Worm (Caenorhabditis elegans) whole organism, L4 larva: ENCODE results near the gene ZK757.2.
A peak's percentile ranks its signal among the peaks of the same experiment; 100 is the strongest.

Experiments used
- D1046.2 ChIP-seq: fragments of 200-800 bp; sonication (Bioruptor generic); IDR thresholded peaks from 2 replicates; pipeline ENCODE4 v1.3.6; 2022; ENCODE audit warnings: missing genetic modification characterization, missing compliant biosample characterization
- F10B5.3 ChIP-seq: sonication (generic microtip); optimal IDR thresholded peaks from 2 replicates; lab custom pipeline; 2016; ENCODE audit warnings: mild to moderate bottlenecking, missing genetic modification characterization, missing compliant biosample characterization
- F26F4.8 ChIP-seq: fragments of 200-800 bp; sonication (Bioruptor generic); conservative IDR thresholded peaks from 2 replicates; pipeline ENCODE4 v1.3.6; 2022; ENCODE audit warnings: missing genetic modification characterization, missing compliant biosample characterization
- F44E2.7 ChIP-seq: fragments of 200-800 bp; sonication (Bioruptor generic); IDR thresholded peaks from 2 replicates; pipeline ENCODE4 v2.1.2; 2022; ENCODE audit warnings: missing genetic modification characterization, missing compliant biosample characterization
- F49E8.2 ChIP-seq: sonication (generic microtip); optimal IDR thresholded peaks from 2 replicates; lab custom pipeline; 2016; ENCODE audit warnings: missing compliant biosample characterization, mild to moderate bottlenecking, missing genetic modification characterization, borderline replicate concordance
- T26A8.4 ChIP-seq: fragments of 200-800 bp; sonication (Bioruptor generic); IDR thresholded peaks from 2 replicates; pipeline ENCODE4 v1.3.6; 2022; ENCODE audit warnings: missing genetic modification characterization, missing compliant biosample characterization
- Y5F2A.4 ChIP-seq: fragments of 200-800 bp; sonication (Bioruptor generic); optimal IDR thresholded peaks from 2 replicates; lab custom pipeline; 2018; ENCODE audit warnings: mild to moderate bottlenecking, missing genetic modification characterization, missing compliant biosample characterization
- ZK546.5 ChIP-seq, 2 experiments: sonication (generic microtip); optimal IDR thresholded peaks; 2 replicates each; lab custom pipeline; 2017; ENCODE audit warnings: missing biosample characterization in 2 of 2, missing genetic modification characterization in 2 of 2
- aha-1 ChIP-seq: fragments of 150-350 bp; peaks from one replicate; lab custom pipeline; 2014; ENCODE audit warnings: missing biosample characterization, missing genetic modification characterization
- ama-1 ChIP-seq: fragments of 150-350 bp; optimal IDR thresholded peaks from 2 replicates; lab custom pipeline; 2014; ENCODE audit warnings: inconsistent platforms, mixed read lengths
- ces-1 ChIP-seq: fragments of 150-350 bp; sonication (generic microtip); optimal IDR thresholded peaks from 4 replicates; lab custom pipeline; 2014; ENCODE audit warnings: missing biosample characterization, missing genetic modification reagents, missing genetic modification characterization
- cey-2 ChIP-seq: sonication (generic microtip); optimal IDR thresholded peaks from 3 replicates; lab custom pipeline; 2017; ENCODE audit warnings: missing genetic modification characterization, mild to moderate bottlenecking, missing compliant biosample characterization, antibody characterized with exemption, borderline replicate concordance; ENCODE audit not compliant: insufficient read depth
- daf-16 ChIP-seq, 3 experiments: sonication (generic microtip); optimal IDR thresholded peaks; 2 replicates each; lab custom pipeline; 2016 to 2017; ENCODE audit warnings: missing genetic modification characterization in 3 of 3, missing genetic modification reagents in 3 of 3, mild to moderate bottlenecking in 2 of 3, missing compliant biosample characterization in 2 of 3, missing biosample characterization in 1 of 3, moderate library complexity in 1 of 3
- dmd-6 ChIP-seq: fragments of 200-800 bp; sonication (Bioruptor generic); IDR thresholded peaks from 2 replicates; pipeline ENCODE4 v1.3.6; 2022; ENCODE audit warnings: missing genetic modification reagents, missing genetic modification characterization, missing compliant biosample characterization
- dpl-1 ChIP-seq: fragments of 150-350 bp; optimal IDR thresholded peaks from 2 replicates; lab custom pipeline; 2014; ENCODE audit warnings: missing biosample characterization, missing genetic modification reagents, missing genetic modification characterization
- dve-1 ChIP-seq: sonication (generic microtip); optimal IDR thresholded peaks from 2 replicates; lab custom pipeline; 2017; ENCODE audit warnings: antibody characterized with exemption, mild to moderate bottlenecking, missing genetic modification characterization, missing compliant biosample characterization; ENCODE audit not compliant: insufficient read depth
- hlh-11 ChIP-seq: fragments of 200-800 bp; sonication (Bioruptor generic); optimal IDR thresholded peaks from 2 replicates; lab custom pipeline; 2018; ENCODE audit warnings: mild to moderate bottlenecking, missing genetic modification characterization, missing compliant biosample characterization
- hlh-30 ChIP-seq: sonication (generic microtip); optimal IDR thresholded peaks from 2 replicates; lab custom pipeline; 2017; ENCODE audit warnings: antibody characterized with exemption, mild to moderate bottlenecking, missing genetic modification characterization, missing compliant biosample characterization; ENCODE audit not compliant: insufficient read depth
- hmg-1.1 ChIP-seq: fragments of 200-800 bp; sonication (Bioruptor generic); IDR thresholded peaks from 2 replicates; pipeline ENCODE4 v1.3.6; 2022; ENCODE audit warnings: missing genetic modification reagents, missing genetic modification characterization, missing compliant biosample characterization
- lim-7 ChIP-seq: fragments of 200-800 bp; sonication (Bioruptor generic); IDR thresholded peaks from 2 replicates; pipeline ENCODE4 v1.3.6; 2022; ENCODE audit warnings: missing genetic modification characterization, missing compliant biosample characterization
- lin-1 ChIP-seq: fragments of 200-800 bp; sonication (Bioruptor generic); IDR thresholded peaks from 2 replicates; pipeline ENCODE4 v1.3.6; 2022; ENCODE audit warnings: missing genetic modification reagents, missing genetic modification characterization, missing compliant biosample characterization
- lin-13 ChIP-seq: fragments of 150-350 bp; optimal IDR thresholded peaks from 2 replicates; lab custom pipeline; 2014; ENCODE audit warnings: missing biosample characterization, missing genetic modification reagents, missing genetic modification characterization
- lin-39 ChIP-seq: fragments of 150-350 bp; optimal IDR thresholded peaks from 2 replicates; lab custom pipeline; 2014; ENCODE audit warnings: missing biosample characterization, missing genetic modification reagents, missing genetic modification characterization
- lir-3 ChIP-seq: sonication (generic microtip); optimal IDR thresholded peaks from 2 replicates; lab custom pipeline; 2016; ENCODE audit warnings: mild to moderate bottlenecking, missing genetic modification characterization, missing compliant biosample characterization
- lsy-2 ChIP-seq, 2 experiments: fragments of 150-350 bp in 1 of 2; sonication (generic microtip) in 1 of 2; optimal IDR thresholded peaks; 2 replicates each; lab custom pipeline; 2014 to 2017; ENCODE audit warnings: missing biosample characterization in 2 of 2, missing genetic modification characterization in 2 of 2
- madf-5 ChIP-seq, 2 experiments: fragments of 200-800 bp; sonication (Bioruptor generic); IDR thresholded peaks; 2 replicates each; pipeline ENCODE4 v1.3.6; 2022; ENCODE audit warnings: missing compliant biosample characterization in 2 of 2, missing genetic modification characterization in 2 of 2
- mxl-2 ChIP-seq: fragments of 200-800 bp; sonication (Bioruptor generic); conservative IDR thresholded peaks from 2 replicates; pipeline ENCODE4 v1.3.6; 2022; ENCODE audit warnings: missing genetic modification reagents, missing genetic modification characterization, missing compliant biosample characterization
- mxl-3 ChIP-seq: fragments of 200-800 bp; sonication (Bioruptor generic); optimal IDR thresholded peaks from 2 replicates; lab custom pipeline; 2018; ENCODE audit warnings: mild to moderate bottlenecking, missing genetic modification characterization, missing compliant biosample characterization
- nhr-28 ChIP-seq: fragments of 150-350 bp; optimal IDR thresholded peaks from 2 replicates; lab custom pipeline; 2014; ENCODE audit warnings: missing biosample characterization, missing genetic modification characterization
- nhr-6 ChIP-seq: fragments of 150-350 bp; optimal IDR thresholded peaks from 2 replicates; lab custom pipeline; 2014; ENCODE audit warnings: missing biosample characterization, missing genetic modification characterization
- nhr-76 ChIP-seq: fragments of 150-350 bp; optimal IDR thresholded peaks from 2 replicates; lab custom pipeline; 2014; ENCODE audit warnings: missing biosample characterization, missing genetic modification characterization
- nhr-77 ChIP-seq: fragments of 150-350 bp; optimal IDR thresholded peaks from 2 replicates; lab custom pipeline; 2014; ENCODE audit warnings: missing biosample characterization, missing genetic modification characterization
- pha-4 ChIP-seq, 2 experiments: fragments of 150-350 bp in 1 of 2; fragments of 200-800 bp in 1 of 2; sonication (Bioruptor generic) in 1 of 2; IDR thresholded peaks in 1 of 2; optimal IDR thresholded peaks in 1 of 2; 2 replicates each; pipeline versions ENCODE4 v1.3.6 to Lab custom; 2014 to 2022; ENCODE audit warnings: missing genetic modification characterization in 2 of 2, missing genetic modification reagents in 2 of 2, missing biosample characterization in 1 of 2, missing compliant biosample characterization in 1 of 2
- php-3 ChIP-seq: fragments of 200-800 bp; sonication (Bioruptor generic); IDR thresholded peaks from 2 replicates; pipeline ENCODE4 v1.3.6; 2022; ENCODE audit warnings: missing genetic modification reagents, missing genetic modification characterization, missing compliant biosample characterization
- pqm-1 ChIP-seq: sonication (generic microtip); optimal IDR thresholded peaks from 2 replicates; lab custom pipeline; 2017; ENCODE audit warnings: missing biosample characterization, missing genetic modification characterization
- rbr-2 ChIP-seq: sonication (generic microtip); optimal IDR thresholded peaks from 2 replicates; lab custom pipeline; 2016; ENCODE audit warnings: missing genotype, missing genetic modification characterization, missing compliant biosample characterization
- saeg-2 ChIP-seq: fragments of 200-800 bp; sonication (Bioruptor generic); IDR thresholded peaks from 2 replicates; pipeline ENCODE4 v1.3.6; 2022; ENCODE audit warnings: missing genetic modification reagents, missing genetic modification characterization, missing compliant biosample characterization
- set-16 ChIP-seq: fragments of 200-800 bp; sonication (Bioruptor generic); IDR thresholded peaks from 2 replicates; pipeline ENCODE4 v1.3.6; 2022; ENCODE audit warnings: missing genetic modification reagents, missing genetic modification characterization, missing compliant biosample characterization
- snpc-1.2 ChIP-seq: fragments of 200-800 bp; sonication (Bioruptor generic); IDR thresholded peaks from 2 replicates; pipeline ENCODE4 v1.3.6; 2022; ENCODE audit warnings: missing genetic modification reagents, missing genetic modification characterization, missing compliant biosample characterization
- spr-3 ChIP-seq: fragments of 200-800 bp; sonication (Bioruptor generic); optimal IDR thresholded peaks from 2 replicates; lab custom pipeline; 2018; ENCODE audit warnings: mild to moderate bottlenecking, missing genetic modification characterization, missing compliant biosample characterization
- tag-97 ChIP-seq: fragments of 200-800 bp; sonication (Bioruptor generic); IDR thresholded peaks from 2 replicates; pipeline ENCODE4 v1.3.6; 2022; ENCODE audit warnings: missing genetic modification characterization, missing compliant biosample characterization
- unc-39 ChIP-seq: sonication (generic microtip); optimal IDR thresholded peaks from 2 replicates; lab custom pipeline; 2017; ENCODE audit warnings: missing biosample characterization, missing genetic modification characterization
- unc-62 ChIP-seq, 3 experiments: fragments of 150-350 bp in 1 of 3; sonication (generic microtip); optimal IDR thresholded peaks in 2 of 3; peaks in 1 of 3; 1 replicate in 1 of 3; 2 replicates in 2 of 3; lab custom pipeline; 2014 to 2017; ENCODE audit warnings: missing biosample characterization in 3 of 3, missing genetic modification characterization in 3 of 3, missing genetic modification reagents in 3 of 3, missing genotype in 1 of 3
- vab-7 ChIP-seq: fragments of 200-800 bp; sonication (Bioruptor generic); IDR thresholded peaks from 2 replicates; pipeline ENCODE4 v1.3.6; 2022; ENCODE audit warnings: missing genetic modification reagents, missing genetic modification characterization, missing compliant biosample characterization
- zfp-2 ChIP-seq: sonication (generic microtip); optimal IDR thresholded peaks from 2 replicates; lab custom pipeline; 2016; ENCODE audit warnings: mild to moderate bottlenecking, missing genetic modification characterization, missing compliant biosample characterization
- ztf-7 ChIP-seq: fragments of 150-350 bp; optimal IDR thresholded peaks from 2 replicates; lab custom pipeline; 2014; ENCODE audit warnings: missing biosample characterization, missing genetic modification characterization

The ZK757.2 gene

DNA sequence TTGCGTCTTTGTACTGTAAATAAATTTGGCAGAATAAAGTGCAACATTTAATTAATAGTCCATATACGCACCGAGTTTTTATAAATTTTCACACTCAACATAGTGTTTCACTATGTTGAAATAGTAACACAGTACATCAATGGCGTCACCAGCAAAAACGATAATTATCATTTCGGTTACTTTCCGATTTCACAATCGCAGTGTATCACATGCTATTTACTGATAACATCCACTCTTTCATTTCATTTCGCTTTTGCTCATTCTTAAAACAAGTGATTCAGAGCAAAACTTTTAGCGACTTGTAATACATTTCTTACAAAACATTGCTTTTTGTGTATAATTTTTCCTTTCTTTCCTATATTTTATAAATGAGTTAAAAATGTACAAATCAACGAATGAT, 35.0 kb upstream of the ZK757.2 start, which contains the start of gene cbp-3 (continued):
- TF ChIP-seq nhr-6 (no peak), pqm-1 (tag; lab: Kevin White, UChicago) (peak; percentile 94), mxl-3 (peak; percentile 25), set-16 (GFP tag; lab: Robert Waterston, UW) (no peak), dpl-1 (GFP tag; lab: Kevin White, UChicago) (no peak), nhr-77 (peak; percentile 40), lin-13 (GFP tag; lab: Kevin White, UChicago) (no peak), cey-2 (no peak), lin-39 (tag; lab: Kevin White, UChicago) (no peak), ztf-7 (tag; lab: Kevin White, UChicago) (no peak), F49E8.2 (tag; lab: Kevin White, UChicago) (no peak), saeg-2 (GFP tag; lab: Robert Waterston, UW) (no peak), T26A8.4 (GFP tag; lab: Robert Waterston, UW) (no peak), tag-97 (GFP tag; lab: Robert Waterston, UW) (no peak), hlh-30 (tag; lab: Kevin White, UChicago) (peak; percentile 67), spr-3 (GFP tag; lab: Kevin White, UChicago) (no peak)
- TF ChIP-seq, all 104 proteins: peak for 13

DNA sequence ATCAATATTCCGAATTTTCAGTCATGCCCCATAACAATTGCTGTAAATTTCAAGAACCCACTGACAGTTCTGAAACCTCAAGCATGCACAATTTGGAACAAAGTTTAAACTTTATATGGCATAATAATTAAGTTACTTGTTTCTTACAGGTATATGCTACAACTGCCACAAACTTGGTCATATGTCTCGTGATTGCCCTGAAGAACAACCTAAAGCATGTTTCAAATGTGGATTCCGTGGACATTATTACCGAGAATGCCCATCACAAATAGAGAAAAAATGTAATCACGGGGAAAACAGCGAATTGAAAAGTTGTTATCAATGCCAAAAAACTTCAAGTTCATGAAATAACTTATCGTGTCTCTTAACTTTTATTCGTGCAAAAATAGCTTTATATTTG, 34.3 kb upstream of the ZK757.2 start:
- TF ChIP-seq php-3 (0 out of 2 replicates have a peak, but pooled peaks have one; percentile 55), ces-1 (no peak), daf-16 (GFP tag; optimal IDR thresholded peaks at IDR 0.05; lab: Kevin White, UChicago) (no peak), daf-16 (tag; optimal IDR thresholded peaks at IDR 0.05; lab: Kevin White, UChicago) (peak; percentile 48), dve-1 (tag; lab: Kevin White, UChicago) (peak; percentile 62), dmd-6 (peak; percentile 44), hlh-11 (tag; lab: Kevin White, UChicago) (peak; percentile 34), F10B5.3 (no peak), madf-5 (GFP tag; IDR thresholded peaks at IDR 0.05; lab: Robert Waterston, UW) (no peak), hlh-30 (tag; lab: Kevin White, UChicago) (peak; percentile 41), nhr-28 (tag; lab: Kevin White, UChicago) (peak; percentile 0), rbr-2 (no peak), pha-4 (GFP tag; IDR thresholded peaks at IDR 0.05; lab: Robert Waterston, UW) (no peak), pha-4 (tag; optimal IDR thresholded peaks at IDR 0.05; lab: Kevin White, UChicago) (no peak), F44E2.7 (GFP tag; lab: Robert Waterston, UW) (no peak), mxl-3 (no peak), mxl-2 (no peak), aha-1 (tag; lab: Kevin White, UChicago) (peak; percentile 96)

DNA sequence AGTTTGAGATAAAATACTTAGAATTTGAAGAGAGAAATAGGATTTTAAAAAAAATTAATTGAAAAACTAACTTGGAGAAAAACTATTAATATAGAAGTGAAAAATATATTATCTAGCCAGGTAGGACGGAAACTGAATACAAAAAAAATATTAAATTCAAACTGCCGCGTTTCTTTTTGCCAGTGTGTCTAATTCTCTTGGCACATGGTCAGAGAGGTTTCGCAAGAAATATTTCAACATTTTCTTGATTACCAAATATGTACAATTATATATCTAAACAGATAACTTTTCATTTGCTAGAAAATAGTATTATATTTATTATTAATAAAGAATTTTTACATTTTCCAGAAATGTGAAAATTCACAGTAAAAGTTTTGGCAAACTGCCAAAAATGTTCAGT, 33.8 kb upstream of the ZK757.2 start:
- no peak for TF ChIP-seq hmg-1.1 (GFP tag; lab: Robert Waterston, UW)
- peak in 1 of 2 experiments; percentile 6 for TF ChIP-seq lsy-2 (tag; optimal IDR thresholded peaks at IDR 0.05; lab: Kevin White, UChicago)
- no peak for TF ChIP-seq rbr-2
- no peak for TF ChIP-seq F26F4.8
- TF ChIP-seq dpl-1 (GFP tag; lab: Kevin White, UChicago): peak; percentile 55
- no peak for TF ChIP-seq nhr-76 (tag; lab: Kevin White, UChicago)
- TF ChIP-seq lin-1 (GFP tag; lab: Robert Waterston, UW): no peak
- no peak for TF ChIP-seq snpc-1.2 (GFP tag; lab: Robert Waterston, UW)
- TF ChIP-seq Y5F2A.4 (GFP tag; lab: Kevin White, UChicago): no peak
- TF ChIP-seq lir-3 (tag; lab: Kevin White, UChicago): no peak
- TF ChIP-seq unc-39: no peak
- no peak for TF ChIP-seq ama-1 (lab: Kevin White, UChicago)
- TF ChIP-seq madf-5 (GFP tag; IDR thresholded peaks at IDR 0.05; lab: Robert Waterston, UW): no peak
- TF ChIP-seq lin-39 (tag; lab: Kevin White, UChicago): no peak
- TF ChIP-seq lin-13 (GFP tag; lab: Kevin White, UChicago): no peak
- no peak for TF ChIP-seq vab-7 (GFP tag; lab: Robert Waterston, UW)
- no peak for TF ChIP-seq zfp-2
- no peak for TF ChIP-seq ZK546.5 (tag; optimal IDR thresholded peaks at IDR 0.05; lab: Kevin White, UChicago)
- TF ChIP-seq daf-16 (GFP tag; optimal IDR thresholded peaks at IDR 0.05; lab: Kevin White, UChicago): no peak
- TF ChIP-seq daf-16 (tag; optimal IDR thresholded peaks at IDR 0.05; lab: Kevin White, UChicago): peak; percentile 19
- no peak for TF ChIP-seq cey-2
- TF ChIP-seq D1046.2 (GFP tag; lab: Robert Waterston, UW): no peak
- no peak for TF ChIP-seq unc-62 (GFP tag; optimal IDR thresholded peaks at IDR 0.05 in 1 of 2; lab: Kevin White, UChicago)
- TF ChIP-seq unc-62 (tag; optimal IDR thresholded peaks at IDR 0.05; lab: Kevin White, UChicago): no peak
- TF ChIP-seq saeg-2 (GFP tag; lab: Robert Waterston, UW): no peak
- TF ChIP-seq lim-7 (GFP tag; lab: Robert Waterston, UW): no peak
